Worm (Caenorhabditis elegans) whole organism, young adult: Measurements from ENCODE around the gene ooc-3.

Source experiments
- B0336.3 ChIP-seq: fragments of 200-800 bp; sonication (Bioruptor generic); IDR thresholded peaks from 2 replicates; pipeline ENCODE4 v1.3.6; 2022; ENCODE audit warnings: missing genetic modification characterization, missing compliant biosample characterization
- F37B4.10 ChIP-seq: fragments of 200-800 bp; sonication (Bioruptor generic); IDR thresholded peaks from 2 replicates; pipeline ENCODE4 v1.3.6; 2022; ENCODE audit warnings: missing genetic modification characterization, missing compliant biosample characterization
- F49E8.2 ChIP-seq: sonication (generic microtip); optimal IDR thresholded peaks from 3 replicates; lab custom pipeline; 2017; ENCODE audit warnings: missing genetic modification characterization, mild to moderate bottlenecking, missing compliant biosample characterization, antibody characterized with exemption, moderate library complexity; ENCODE audit not compliant: insufficient read depth
- T26A5.8 ChIP-seq: sonication (generic microtip); optimal IDR thresholded peaks from 2 replicates; lab custom pipeline; 2016; ENCODE audit warnings: missing genetic modification characterization, missing compliant biosample characterization
- dpl-1 ChIP-seq: fragments of 150-350 bp; optimal IDR thresholded peaks from 2 replicates; lab custom pipeline; 2014; ENCODE audit warnings: missing biosample characterization, missing genetic modification reagents, missing genetic modification characterization
- mel-28 ChIP-seq: sonication (generic microtip); optimal IDR thresholded peaks from 2 replicates; lab custom pipeline; 2016; ENCODE audit warnings: borderline replicate concordance, mild to moderate bottlenecking, missing genetic modification characterization, missing compliant biosample characterization
- snpc-4 ChIP-seq, 5 experiments: fragments of 150-350 bp in 1 of 5; sonication (generic microtip) in 4 of 5; optimal IDR thresholded peaks; 2 replicates each; lab custom pipeline; 2014 to 2018; ENCODE audit warnings: missing genetic modification characterization in 5 of 5, missing biosample characterization in 3 of 5, antibody characterized with exemption in 2 of 5, mild to moderate bottlenecking in 2 of 5, missing compliant biosample characterization in 2 of 5, missing genotype in 2 of 5, moderate library complexity in 2 of 5, missing genetic modification reagents in 1 of 5
- unc-62 ChIP-seq: fragments of 150-350 bp; optimal IDR thresholded peaks from 2 replicates; lab custom pipeline; 2014; ENCODE audit warnings: missing biosample characterization, missing genetic modification reagents, missing genetic modification characterization

ce11 chrII:11487999-11488398 lies 7.1 kb downstream of the ooc-3 start, which contains the start of gene B0334.13:
- no peak for TF ChIP-seq snpc-4 (GFP tag; optimal IDR thresholded peaks at IDR 0.05; lab: Kevin White, UChicago)
- TF ChIP-seq snpc-4 (tag; optimal IDR thresholded peaks at IDR 0.05; lab: Kevin White, UChicago): no peak
- no peak for TF ChIP-seq mel-28 (tag; lab: Kevin White, UChicago)
- TF ChIP-seq unc-62: no peak
- TF ChIP-seq B0336.3 (GFP tag; lab: Robert Waterston, UW): no peak
- TF ChIP-seq F37B4.10: no peak
- TF ChIP-seq dpl-1 (GFP tag; lab: Kevin White, UChicago): no peak
- TF ChIP-seq T26A5.8: no peak
- TF ChIP-seq F49E8.2 (tag; lab: Kevin White, UChicago): no peak
